Worm (Caenorhabditis elegans) whole organism, early embryonic: ENCODE data around the gene ndc-80.

Experiments used
- B0310.2 ChIP-seq: sonication (generic microtip); optimal IDR thresholded peaks from 2 replicates; lab custom pipeline; 2016; ENCODE audit warnings: mild to moderate bottlenecking, missing genetic modification characterization, missing compliant biosample characterization
- F13C5.2 ChIP-seq: sonication (generic microtip); optimal IDR thresholded peaks from 2 replicates; lab custom pipeline; 2017; ENCODE audit warnings: mild to moderate bottlenecking, missing genetic modification characterization, inconsistent platforms, missing compliant biosample characterization
- aly-1 ChIP-seq: sonication (generic microtip); optimal IDR thresholded peaks from 2 replicates; lab custom pipeline; 2016; ENCODE audit warnings: missing genetic modification characterization, missing compliant biosample characterization
- ama-1 ChIP-seq: fragments of 150-350 bp; optimal IDR thresholded peaks from 2 replicates; lab custom pipeline; 2014
- ceh-13 ChIP-seq: fragments of 200-800 bp; sonication (Bioruptor generic); optimal IDR thresholded peaks from 2 replicates; lab custom pipeline; 2018; ENCODE audit warnings: mild to moderate bottlenecking, missing genetic modification characterization, missing compliant biosample characterization
- ceh-36 ChIP-seq: sonication (generic microtip); optimal IDR thresholded peaks from 2 replicates; lab custom pipeline; 2016; ENCODE audit warnings: missing genetic modification characterization, inconsistent platforms, missing compliant biosample characterization
- ets-7 ChIP-seq: sonication (generic microtip); optimal IDR thresholded peaks from 2 replicates; lab custom pipeline; 2016; ENCODE audit warnings: missing genotype, missing genetic modification characterization, missing compliant biosample characterization
- flt-1 ChIP-seq: fragments of 200-800 bp; sonication (Bioruptor generic); IDR thresholded peaks from 2 replicates; pipeline ENCODE4 v1.3.6; 2022; ENCODE audit warnings: missing genetic modification characterization, missing compliant biosample characterization
- hmbx-1 ChIP-seq: sonication (generic microtip); optimal IDR thresholded peaks from 2 replicates; lab custom pipeline; 2016; ENCODE audit warnings: mild to moderate bottlenecking, missing genetic modification characterization, missing compliant biosample characterization
- hmg-4 ChIP-seq: fragments of 200-800 bp; sonication (Bioruptor generic); optimal IDR thresholded peaks from 2 replicates; lab custom pipeline; 2018; ENCODE audit warnings: mild to moderate bottlenecking, missing genetic modification characterization, missing compliant biosample characterization
- hnd-1 ChIP-seq: sonication (generic microtip); optimal IDR thresholded peaks from 2 replicates; lab custom pipeline; 2016; ENCODE audit warnings: missing genetic modification characterization, missing compliant biosample characterization
- pes-1 ChIP-seq: fragments of 200-800 bp; sonication (Bioruptor generic); IDR thresholded peaks from 2 replicates; pipeline ENCODE4 v1.3.6; 2022; ENCODE audit warnings: missing genetic modification reagents, missing genetic modification characterization, missing compliant biosample characterization
- scrt-1 ChIP-seq: fragments of 200-800 bp; sonication (Bioruptor generic); IDR thresholded peaks from 2 replicates; pipeline ENCODE4 v1.3.6; 2022; ENCODE audit warnings: missing genetic modification characterization, missing compliant biosample characterization
- sea-1 ChIP-seq: fragments of 200-800 bp; sonication (Bioruptor generic); conservative IDR thresholded peaks from 2 replicates; pipeline ENCODE4 v1.3.6; 2022; ENCODE audit warnings: missing genetic modification characterization, missing compliant biosample characterization
- tbx-11 ChIP-seq: fragments of 200-800 bp; sonication (Bioruptor generic); IDR thresholded peaks from 2 replicates; pipeline ENCODE4 v1.3.6; 2022; ENCODE audit warnings: missing genetic modification characterization, missing compliant biosample characterization
- tbx-37 ChIP-seq: fragments of 200-800 bp; sonication (Bioruptor generic); conservative IDR thresholded peaks from 2 replicates; pipeline ENCODE4 v1.3.6; 2022; ENCODE audit warnings: missing genetic modification reagents, missing genetic modification characterization, missing compliant biosample characterization
- tra-4 ChIP-seq: sonication (generic microtip); optimal IDR thresholded peaks from 2 replicates; lab custom pipeline; 2017; ENCODE audit warnings: missing genetic modification characterization, missing compliant biosample characterization

The ndc-80 gene

ce11 chrIV:10051088-10051487, 34.8 kb upstream of the ndc-80 start, which contains the start of gene T04B2.8:
Gene T04B2.8 (minus strand): TSS chrIV:10051188.
- TF ChIP-seq aly-1 (tag; lab: Kevin White, UChicago) (no peak), pes-1 (GFP tag; lab: Robert Waterston, UW) (no peak), hmg-4 (GFP tag; lab: Kevin White, UChicago) (no peak), ama-1 (lab: Kevin White, UChicago) (no peak), flt-1 (GFP tag; lab: Robert Waterston, UW) (no peak), B0310.2 (tag; lab: Kevin White, UChicago) (no peak), tbx-37 (no peak), scrt-1 (GFP tag; lab: Robert Waterston, UW) (no peak), hnd-1 (no peak), F13C5.2 (no peak), ceh-13 (GFP tag; lab: Kevin White, UChicago) (no peak), tbx-11 (no peak), ceh-36 (no peak), ets-7 (tag; lab: Kevin White, UChicago) (no peak), tra-4 (tag; lab: Kevin White, UChicago) (no peak), hmbx-1 (tag; lab: Kevin White, UChicago) (no peak), sea-1 (GFP tag; lab: Robert Waterston, UW) (no peak)

- no peak for TF ChIP-seq B0310.2 (tag; lab: Kevin White, UChicago)
- no peak for TF ChIP-seq tbx-37
- TF ChIP-seq ceh-13 (GFP tag; lab: Kevin White, UChicago): no peak
- TF ChIP-seq ceh-36: no peak
- TF ChIP-seq scrt-1 (GFP tag; lab: Robert Waterston, UW): no peak
- TF ChIP-seq sea-1 (GFP tag; lab: Robert Waterston, UW): no peak
- TF ChIP-seq hnd-1: no peak
- no peak for TF ChIP-seq pes-1 (GFP tag; lab: Robert Waterston, UW)
- no peak for TF ChIP-seq F13C5.2
- TF ChIP-seq tbx-11: no peak
- TF ChIP-seq tra-4 (tag; lab: Kevin White, UChicago): no peak
- TF ChIP-seq flt-1 (GFP tag; lab: Robert Waterston, UW): no peak
- TF ChIP-seq aly-1 (tag; lab: Kevin White, UChicago): no peak
- no peak for TF ChIP-seq hmbx-1 (tag; lab: Kevin White, UChicago)
- TF ChIP-seq ama-1 (lab: Kevin White, UChicago): no peak
Measured at ce11 chrIV:10053550-10053949, 32.4 kb upstream of the ndc-80 start, which contains the start of gene srv-12. Gene srv-12 (minus strand): TSS chrIV:10053650.

- TF ChIP-seq tbx-11 (no peak), hmg-4 (GFP tag; lab: Kevin White, UChicago) (no peak), tra-4 (tag; lab: Kevin White, UChicago) (no peak), ets-7 (tag; lab: Kevin White, UChicago) (no peak), flt-1 (GFP tag; lab: Robert Waterston, UW) (no peak), sea-1 (GFP tag; lab: Robert Waterston, UW) (no peak), hmbx-1 (tag; lab: Kevin White, UChicago) (no peak), aly-1 (tag; lab: Kevin White, UChicago) (no peak)
Measured at ce11 chrIV:10056138-10056537, 29.8 kb upstream of the ndc-80 start, which contains the start of gene T04B2.7. Gene T04B2.7 (minus strand): TSS chrIV:10056238.

- no peak for TF ChIP-seq aly-1 (tag; lab: Kevin White, UChicago)
- no peak for TF ChIP-seq hmbx-1 (tag; lab: Kevin White, UChicago)
- no peak for TF ChIP-seq B0310.2 (tag; lab: Kevin White, UChicago)
- TF ChIP-seq sea-1 (GFP tag; lab: Robert Waterston, UW): no peak
- TF ChIP-seq scrt-1 (GFP tag; lab: Robert Waterston, UW): no peak
- TF ChIP-seq hnd-1: no peak
- TF ChIP-seq ama-1 (lab: Kevin White, UChicago): no peak
- no peak for TF ChIP-seq F13C5.2
- no peak for TF ChIP-seq tra-4 (tag; lab: Kevin White, UChicago)
- no peak for TF ChIP-seq pes-1 (GFP tag; lab: Robert Waterston, UW)
- TF ChIP-seq ets-7 (tag; lab: Kevin White, UChicago): no peak
- TF ChIP-seq tbx-11: no peak
- TF ChIP-seq ceh-13 (GFP tag; lab: Kevin White, UChicago): no peak
- no peak for TF ChIP-seq flt-1 (GFP tag; lab: Robert Waterston, UW)
- no peak for TF ChIP-seq tbx-37
- no peak for TF ChIP-seq hmg-4 (GFP tag; lab: Kevin White, UChicago)
Measured at ce11 chrIV:10059175-10059574, 26.8 kb upstream of the ndc-80 start.

- TF ChIP-seq sea-1 (GFP tag; lab: Robert Waterston, UW): no peak
- TF ChIP-seq B0310.2 (tag; lab: Kevin White, UChicago): no peak
- TF ChIP-seq flt-1 (GFP tag; lab: Robert Waterston, UW): no peak
- no peak for TF ChIP-seq pes-1 (GFP tag; lab: Robert Waterston, UW)
- no peak for TF ChIP-seq hmg-4 (GFP tag; lab: Kevin White, UChicago)
- TF ChIP-seq tbx-11: no peak
- TF ChIP-seq ets-7 (tag; lab: Kevin White, UChicago): no peak
- no peak for TF ChIP-seq tbx-37
- no peak for TF ChIP-seq scrt-1 (GFP tag; lab: Robert Waterston, UW)
- no peak for TF ChIP-seq ceh-36
- TF ChIP-seq hmbx-1 (tag; lab: Kevin White, UChicago): no peak
Measured at ce11 chrIV:10060795-10061194, 25.1 kb upstream of the ndc-80 start.

ce11 chrIV:10062728-10063127, 23.2 kb upstream of the ndc-80 start, which contains the start of gene ipla-7:
Gene ipla-7 (minus strand): TSS chrIV:10062849.
- TF ChIP-seq tra-4 (tag; lab: Kevin White, UChicago): no peak
- TF ChIP-seq sea-1 (GFP tag; lab: Robert Waterston, UW): no peak
- TF ChIP-seq scrt-1 (GFP tag; lab: Robert Waterston, UW): no peak
- TF ChIP-seq B0310.2 (tag; lab: Kevin White, UChicago): no peak
- TF ChIP-seq tbx-37: no peak
- no peak for TF ChIP-seq ets-7 (tag; lab: Kevin White, UChicago)
- TF ChIP-seq ceh-13 (GFP tag; lab: Kevin White, UChicago): no peak
- no peak for TF ChIP-seq pes-1 (GFP tag; lab: Robert Waterston, UW)
- TF ChIP-seq ceh-36: no peak
- TF ChIP-seq hmg-4 (GFP tag; lab: Kevin White, UChicago): no peak
- TF ChIP-seq hnd-1: no peak
- no peak for TF ChIP-seq tbx-11
- TF ChIP-seq F13C5.2: no peak
- TF ChIP-seq flt-1 (GFP tag; lab: Robert Waterston, UW): no peak
- TF ChIP-seq hmbx-1 (tag; lab: Kevin White, UChicago): no peak
- TF ChIP-seq aly-1 (tag; lab: Kevin White, UChicago): no peak
- TF ChIP-seq ama-1 (lab: Kevin White, UChicago): no peak
